Worm (Caenorhabditis elegans): ENCODE results near the gene srx-84.
A peak's percentile ranks its signal among the peaks of the same experiment; 100 is the strongest.

Gene srx-84

ce11 chrV:11641298-11641787, 42.4 kb downstream of the srx-84 start (continued):
- peak; percentile 42 for TF ChIP-seq egl-13 (tag; optimal IDR thresholded peaks at IDR 0.05)
- TF ChIP-seq lin-14 (GFP tag; optimal IDR thresholded peaks at IDR 0.05), result peak; percentile 93
- TF ChIP-seq nhr-19 (GFP tag; conservative IDR thresholded peaks at IDR 0.05), result 0 out of 2 replicates have a peak, but pooled peaks have one; percentile 2
- no peak for TF ChIP-seq ets-5 (GFP tag; IDR thresholded peaks at IDR 0.05)
- no peak for TF ChIP-seq zag-1 (tag; optimal IDR thresholded peaks at IDR 0.05)
- TF ChIP-seq isw-1 (GFP tag; IDR thresholded peaks at IDR 0.05), result peak; percentile 30; the same call in 1 of the 2 replicates
- TF ChIP-seq F16B12.6 (tag; optimal IDR thresholded peaks at IDR 0.05), result no peak
- TF ChIP-seq aha-1 (tag; optimal IDR thresholded peaks at IDR 0.05), result no peak
- no peak for TF ChIP-seq ceh-8 (GFP tag; optimal IDR thresholded peaks at IDR 0.05)
- TF ChIP-seq fkh-10 (GFP tag; optimal IDR thresholded peaks at IDR 0.05), result peak; percentile 94
- peak; percentile 83 for TF ChIP-seq fkh-8 (tag; optimal IDR thresholded peaks at IDR 0.05)
- TF ChIP-seq blmp-1 (tag; optimal IDR thresholded peaks at IDR 0.05), result no peak

DNA sequence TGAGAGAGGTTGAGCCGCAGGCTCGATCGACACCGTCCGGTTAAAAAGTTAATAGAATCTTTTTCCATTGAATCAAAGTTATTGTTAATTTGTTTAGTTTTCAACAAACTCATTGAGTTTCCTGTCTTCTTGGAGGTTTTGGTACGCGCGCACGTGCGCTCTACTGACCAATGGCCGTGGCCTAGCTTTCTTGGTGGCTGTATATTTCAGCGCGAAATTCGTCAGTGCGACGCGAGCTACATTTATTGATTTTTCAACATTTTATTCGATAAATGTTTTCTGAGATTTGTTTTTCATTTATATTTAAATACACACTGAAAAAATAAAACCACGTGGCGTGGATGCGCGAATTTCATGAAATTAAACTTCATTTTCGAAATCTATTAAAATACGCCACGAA, 45.3 kb downstream of the srx-84 start, which contains the start of gene bir-1:
TSS of gene bir-1 (plus strand) at position 312 of the 400 bp plus-strand sequence.
- peak; percentile 79 for TF ChIP-seq nhr-71 (tag; optimal IDR thresholded peaks at IDR 0.05)
- TF ChIP-seq irx-1 (tag; optimal IDR thresholded peaks at IDR 0.05), result peak; percentile 52
- peak; percentile 68 for TF ChIP-seq tbx-2 (tag; optimal IDR thresholded peaks at IDR 0.05)
- TF ChIP-seq nhr-85 (tag), result peak; percentile 62
- peak; percentile 25 for TF ChIP-seq fos-1 (tag; optimal IDR thresholded peaks at IDR 0.05)
- no peak for TF ChIP-seq nhr-11 (tag; optimal IDR thresholded peaks at IDR 0.05)
- no peak for TF ChIP-seq hlh-4 (tag; optimal IDR thresholded peaks at IDR 0.05)
- TF ChIP-seq egl-27 (tag; optimal IDR thresholded peaks at IDR 0.05), result no peak
- TF ChIP-seq jun-1 (tag; optimal IDR thresholded peaks at IDR 0.05), result no peak
- peak; percentile 54 for TF ChIP-seq swsn-7 (tag; optimal IDR thresholded peaks at IDR 0.05)
- peak; percentile 71 for TF ChIP-seq skn-1 (tag; optimal IDR thresholded peaks at IDR 0.05)
- no peak for TF ChIP-seq nhr-237 (tag; optimal IDR thresholded peaks at IDR 0.05)
- peak; percentile 11; the same call in 1 of the 2 replicates for TF ChIP-seq mab-9 (GFP tag; IDR thresholded peaks at IDR 0.05)
- TF ChIP-seq egl-13 (tag; optimal IDR thresholded peaks at IDR 0.05), result peak; percentile 29
- TF ChIP-seq lin-14 (GFP tag; optimal IDR thresholded peaks at IDR 0.05), result peak; percentile 79
- no peak for TF ChIP-seq efl-3 (GFP tag; optimal IDR thresholded peaks at IDR 0.05)
- peak; percentile 49 for TF ChIP-seq nhr-90 (tag; optimal IDR thresholded peaks at IDR 0.05; ENCODE audit: poor library complexity)
- TF ChIP-seq nhr-28 (tag; optimal IDR thresholded peaks at IDR 0.05), result no peak
- TF ChIP-seq sox-4 (tag; optimal IDR thresholded peaks at IDR 0.05), result no peak
- peak; percentile 69 for TF ChIP-seq ceh-90 (tag; optimal IDR thresholded peaks at IDR 0.05)
- no peak for TF ChIP-seq aly-2 (tag; optimal IDR thresholded peaks at IDR 0.05)
- no peak for TF ChIP-seq alr-1 (tag; optimal IDR thresholded peaks at IDR 0.05; ENCODE audit: borderline replicate concordance)
- TF ChIP-seq pag-3 (tag; optimal IDR thresholded peaks at IDR 0.05; ENCODE audit: borderline replicate concordance, insufficient read depth), result peak; percentile 19
- TF ChIP-seq pqm-1 (tag; optimal IDR thresholded peaks at IDR 0.05), result no peak
- TF ChIP-seq sptf-1 (tag; optimal IDR thresholded peaks at IDR 0.05), result no peak
- TF ChIP-seq unc-62 (GFP tag; optimal IDR thresholded peaks at IDR 0.05), result no peak
- TF ChIP-seq fkh-8 (tag; optimal IDR thresholded peaks at IDR 0.05), result peak; percentile 59
- peak; percentile 65 for TF ChIP-seq blmp-1 (tag; optimal IDR thresholded peaks at IDR 0.05)
- TF ChIP-seq zag-1 (tag; optimal IDR thresholded peaks at IDR 0.05), result no peak
- peak in 1 of 6 experiments; percentile 4 for TF ChIP-seq elt-3 (tag; optimal IDR thresholded peaks at IDR 0.05)
- peak in 1 of 2 experiments; percentile 84 for TF ChIP-seq mdl-1 (tag; optimal IDR thresholded peaks at IDR 0.05)
- no peak for TF ChIP-seq elt-2 (tag; optimal IDR thresholded peaks at IDR 0.05)
- peak; percentile 33 for TF ChIP-seq unc-86 (tag; optimal IDR thresholded peaks at IDR 0.05)
- TF ChIP-seq nhr-84 (tag; optimal IDR thresholded peaks at IDR 0.05), result no peak
- peak; percentile 40 for TF ChIP-seq dsc-1 (tag; optimal IDR thresholded peaks at IDR 0.05)
- TF ChIP-seq snu-23 (GFP tag; optimal IDR thresholded peaks at IDR 0.05), result peak; percentile 66
- no peak for TF ChIP-seq mef-2 (tag; optimal IDR thresholded peaks at IDR 0.05)
- TF ChIP-seq mep-1 (tag; optimal IDR thresholded peaks at IDR 0.05), result peak; percentile 77
- peak; percentile 52 to 80 for TF ChIP-seq lsy-2 (tag; optimal IDR thresholded peaks at IDR 0.05)
- no peak for TF ChIP-seq lin-39 (tag; optimal IDR thresholded peaks at IDR 0.05)
- TF ChIP-seq nhr-76 (tag; optimal IDR thresholded peaks at IDR 0.05), result no peak
- TF ChIP-seq nhr-20 (tag; optimal IDR thresholded peaks at IDR 0.05), result peak; percentile 49
- TF ChIP-seq snpc-4 (tag; optimal IDR thresholded peaks at IDR 0.05), result peak; percentile 50
- no peak for TF ChIP-seq tlp-1 (tag; optimal IDR thresholded peaks at IDR 0.05)

Measured in whole organism, L1 larva.